Worm (Caenorhabditis elegans) whole organism, L4 larva: ENCODE measurements around the gene Y41D4B.4.

Experiments used
- F10B5.3 ChIP-seq: sonication (generic microtip); optimal IDR thresholded peaks from 2 replicates; lab custom pipeline; 2016; ENCODE audit warnings: mild to moderate bottlenecking, missing genetic modification characterization, missing compliant biosample characterization
- F37D6.2 ChIP-seq: sonication (generic microtip); optimal IDR thresholded peaks from 2 replicates; lab custom pipeline; 2016; ENCODE audit warnings: mild to moderate bottlenecking, missing genetic modification characterization, missing compliant biosample characterization
- F44E2.7 ChIP-seq: fragments of 200-800 bp; sonication (Bioruptor generic); IDR thresholded peaks from 2 replicates; pipeline ENCODE4 v2.1.2; 2022; ENCODE audit warnings: missing genetic modification characterization, missing compliant biosample characterization
- R02D3.7 ChIP-seq: fragments of 150-350 bp; sonication (generic microtip); optimal IDR thresholded peaks from 3 replicates; lab custom pipeline; 2014; ENCODE audit warnings: missing biosample characterization, missing genetic modification characterization
- T20F7.1 ChIP-seq: fragments of 200-800 bp; sonication (Bioruptor generic); optimal IDR thresholded peaks from 2 replicates; lab custom pipeline; 2018; ENCODE audit warnings: mild to moderate bottlenecking, missing genetic modification characterization, missing compliant biosample characterization
- Y105C5A.15 ChIP-seq: fragments of 200-800 bp; sonication (Bioruptor generic); IDR thresholded peaks from 2 replicates; pipeline ENCODE4 v1.3.6; 2022; ENCODE audit warnings: missing genetic modification characterization, missing compliant biosample characterization
- Y48G9A.11 ChIP-seq: fragments of 200-800 bp; sonication (Bioruptor generic); IDR thresholded peaks from 2 replicates; pipeline ENCODE4 v1.3.6; 2022; ENCODE audit warnings: missing genetic modification reagents, missing genetic modification characterization, missing compliant biosample characterization
- ZK546.5 ChIP-seq, 2 experiments: sonication (generic microtip); optimal IDR thresholded peaks; 2 replicates each; lab custom pipeline; 2017; ENCODE audit warnings: missing biosample characterization in 2 of 2, missing genetic modification characterization in 2 of 2
- arid-1 ChIP-seq: fragments of 200-800 bp; sonication (Bioruptor generic); conservative IDR thresholded peaks from 2 replicates; pipeline ENCODE4 v1.3.6; 2022; ENCODE audit warnings: missing genetic modification reagents, missing genetic modification characterization, missing compliant biosample characterization
- attf-4 ChIP-seq: sonication (generic microtip); optimal IDR thresholded peaks from 3 replicates; lab custom pipeline; 2017; ENCODE audit warnings: missing biosample characterization, missing genetic modification characterization
- ceh-28 ChIP-seq: fragments of 150-350 bp; optimal IDR thresholded peaks from 2 replicates; lab custom pipeline; 2014; ENCODE audit warnings: missing biosample characterization, missing genetic modification reagents, missing genetic modification characterization
- ceh-82 ChIP-seq: sonication (generic microtip); optimal IDR thresholded peaks from 2 replicates; lab custom pipeline; 2017; ENCODE audit warnings: missing biosample characterization, missing genetic modification characterization
- cey-2 ChIP-seq: sonication (generic microtip); optimal IDR thresholded peaks from 3 replicates; lab custom pipeline; 2017; ENCODE audit warnings: missing genetic modification characterization, mild to moderate bottlenecking, missing compliant biosample characterization, antibody characterized with exemption, borderline replicate concordance; ENCODE audit not compliant: insufficient read depth
- ctbp-1 ChIP-seq: fragments of 200-800 bp; sonication (Bioruptor generic); IDR thresholded peaks from 2 replicates; pipeline ENCODE4 v1.3.6; 2022; ENCODE audit warnings: missing genetic modification reagents, missing genetic modification characterization, missing compliant biosample characterization
- daf-12 ChIP-seq: fragments of 150-350 bp; optimal IDR thresholded peaks from 2 replicates; lab custom pipeline; 2014; ENCODE audit warnings: missing biosample characterization, missing genetic modification reagents, missing genetic modification characterization
- daf-16 ChIP-seq, 3 experiments: sonication (generic microtip); optimal IDR thresholded peaks; 2 replicates each; lab custom pipeline; 2016 to 2017; ENCODE audit warnings: missing genetic modification characterization in 3 of 3, missing genetic modification reagents in 3 of 3, mild to moderate bottlenecking in 2 of 3, missing compliant biosample characterization in 2 of 3, missing biosample characterization in 1 of 3, moderate library complexity in 1 of 3
- daf-19 ChIP-seq: fragments of 200-800 bp; sonication (Bioruptor generic); conservative IDR thresholded peaks from 2 replicates; pipeline ENCODE4 v1.3.6; 2022; ENCODE audit warnings: missing genetic modification characterization, missing compliant biosample characterization
- daf-8 ChIP-seq: fragments of 200-800 bp; sonication (Bioruptor generic); IDR thresholded peaks from 2 replicates; pipeline ENCODE4 v1.3.6; 2022; ENCODE audit warnings: missing genetic modification characterization, missing compliant biosample characterization
- dmd-6 ChIP-seq: fragments of 200-800 bp; sonication (Bioruptor generic); IDR thresholded peaks from 2 replicates; pipeline ENCODE4 v1.3.6; 2022; ENCODE audit warnings: missing genetic modification reagents, missing genetic modification characterization, missing compliant biosample characterization
- dmd-8 ChIP-seq: fragments of 200-800 bp; sonication (Bioruptor generic); IDR thresholded peaks from 2 replicates; pipeline ENCODE4 v1.3.6; 2022; ENCODE audit warnings: missing genetic modification characterization, missing compliant biosample characterization
- gei-8 ChIP-seq: fragments of 200-800 bp; sonication (Bioruptor generic); optimal IDR thresholded peaks from 2 replicates; lab custom pipeline; 2018; ENCODE audit warnings: mild to moderate bottlenecking, missing genetic modification characterization, missing compliant biosample characterization
- hlh-30 ChIP-seq: sonication (generic microtip); optimal IDR thresholded peaks from 2 replicates; lab custom pipeline; 2017; ENCODE audit warnings: antibody characterized with exemption, mild to moderate bottlenecking, missing genetic modification characterization, missing compliant biosample characterization; ENCODE audit not compliant: insufficient read depth
- lim-7 ChIP-seq: fragments of 200-800 bp; sonication (Bioruptor generic); IDR thresholded peaks from 2 replicates; pipeline ENCODE4 v1.3.6; 2022; ENCODE audit warnings: missing genetic modification characterization, missing compliant biosample characterization
- lin-13 ChIP-seq: fragments of 150-350 bp; optimal IDR thresholded peaks from 2 replicates; lab custom pipeline; 2014; ENCODE audit warnings: missing biosample characterization, missing genetic modification reagents, missing genetic modification characterization
- lin-15B ChIP-seq: fragments of 150-350 bp; sonication (generic microtip); optimal IDR thresholded peaks from 3 replicates; lab custom pipeline; 2014; ENCODE audit warnings: missing biosample characterization, missing genetic modification characterization
- lsy-2 ChIP-seq, 2 experiments: fragments of 150-350 bp in 1 of 2; sonication (generic microtip) in 1 of 2; optimal IDR thresholded peaks; 2 replicates each; lab custom pipeline; 2014 to 2017; ENCODE audit warnings: missing biosample characterization in 2 of 2, missing genetic modification characterization in 2 of 2
- mdl-1 ChIP-seq, 2 experiments: fragments of 150-350 bp in 1 of 2; sonication (generic microtip) in 1 of 2; optimal IDR thresholded peaks; 2 replicates each; lab custom pipeline; 2014 to 2017; ENCODE audit warnings: missing biosample characterization in 2 of 2, missing genetic modification characterization in 2 of 2
- mep-1 ChIP-seq: fragments of 150-350 bp; sonication (generic microtip); optimal IDR thresholded peaks from 3 replicates; lab custom pipeline; 2014; ENCODE audit warnings: missing biosample characterization, missing genetic modification characterization
- mxl-2 ChIP-seq: fragments of 200-800 bp; sonication (Bioruptor generic); conservative IDR thresholded peaks from 2 replicates; pipeline ENCODE4 v1.3.6; 2022; ENCODE audit warnings: missing genetic modification reagents, missing genetic modification characterization, missing compliant biosample characterization
- mxl-3 ChIP-seq: fragments of 200-800 bp; sonication (Bioruptor generic); optimal IDR thresholded peaks from 2 replicates; lab custom pipeline; 2018; ENCODE audit warnings: mild to moderate bottlenecking, missing genetic modification characterization, missing compliant biosample characterization
- nhr-10 ChIP-seq: fragments of 150-350 bp; optimal IDR thresholded peaks from 2 replicates; lab custom pipeline; 2014; ENCODE audit warnings: missing biosample characterization, missing genetic modification characterization
- nhr-111 ChIP-seq: fragments of 200-800 bp; sonication (Bioruptor generic); optimal IDR thresholded peaks from 2 replicates; lab custom pipeline; 2018; ENCODE audit warnings: mild to moderate bottlenecking, missing genetic modification characterization, missing compliant biosample characterization
- nhr-25 ChIP-seq: sonication (generic microtip); optimal IDR thresholded peaks from 2 replicates; lab custom pipeline; 2017; ENCODE audit warnings: missing genetic modification characterization, mild to moderate bottlenecking, missing compliant biosample characterization, antibody characterized with exemption, moderate library complexity, borderline replicate concordance; ENCODE audit not compliant: insufficient read depth
- nhr-28 ChIP-seq: fragments of 150-350 bp; optimal IDR thresholded peaks from 2 replicates; lab custom pipeline; 2014; ENCODE audit warnings: missing biosample characterization, missing genetic modification characterization
- nhr-42 ChIP-seq: fragments of 200-800 bp; sonication (Bioruptor generic); IDR thresholded peaks from 2 replicates; pipeline ENCODE4 v1.3.6; 2022; ENCODE audit warnings: missing genetic modification characterization, missing compliant biosample characterization
- nhr-48 ChIP-seq: sonication (generic microtip); optimal IDR thresholded peaks from 2 replicates; lab custom pipeline; 2016; ENCODE audit warnings: mild to moderate bottlenecking, missing genetic modification characterization, missing compliant biosample characterization
- php-3 ChIP-seq: fragments of 200-800 bp; sonication (Bioruptor generic); IDR thresholded peaks from 2 replicates; pipeline ENCODE4 v1.3.6; 2022; ENCODE audit warnings: missing genetic modification reagents, missing genetic modification characterization, missing compliant biosample characterization
- rbr-2 ChIP-seq: sonication (generic microtip); optimal IDR thresholded peaks from 2 replicates; lab custom pipeline; 2016; ENCODE audit warnings: missing genotype, missing genetic modification characterization, missing compliant biosample characterization
- saeg-2 ChIP-seq: fragments of 200-800 bp; sonication (Bioruptor generic); IDR thresholded peaks from 2 replicates; pipeline ENCODE4 v1.3.6; 2022; ENCODE audit warnings: missing genetic modification reagents, missing genetic modification characterization, missing compliant biosample characterization
- skn-1 ChIP-seq: fragments of 150-350 bp; optimal IDR thresholded peaks from 2 replicates; lab custom pipeline; 2014; ENCODE audit warnings: missing biosample characterization, missing genetic modification characterization
- snpc-1.2 ChIP-seq: fragments of 200-800 bp; sonication (Bioruptor generic); IDR thresholded peaks from 2 replicates; pipeline ENCODE4 v1.3.6; 2022; ENCODE audit warnings: missing genetic modification reagents, missing genetic modification characterization, missing compliant biosample characterization
- spr-1 ChIP-seq: sonication (generic microtip); optimal IDR thresholded peaks from 2 replicates; lab custom pipeline; 2016; ENCODE audit warnings: mild to moderate bottlenecking, missing genetic modification characterization, missing compliant biosample characterization
- spr-3 ChIP-seq: fragments of 200-800 bp; sonication (Bioruptor generic); optimal IDR thresholded peaks from 2 replicates; lab custom pipeline; 2018; ENCODE audit warnings: mild to moderate bottlenecking, missing genetic modification characterization, missing compliant biosample characterization
- tra-1 ChIP-seq: fragments of 200-800 bp; sonication (Bioruptor generic); IDR thresholded peaks from 2 replicates; pipeline ENCODE4 v1.3.6; 2022; ENCODE audit warnings: missing genetic modification reagents, missing genetic modification characterization, missing compliant biosample characterization
- unc-130 ChIP-seq: sonication (generic microtip); optimal IDR thresholded peaks from 2 replicates; lab custom pipeline; 2016; ENCODE audit warnings: missing genetic modification reagents, missing genetic modification characterization, missing compliant biosample characterization
- unc-62 ChIP-seq, 3 experiments: fragments of 150-350 bp in 1 of 3; sonication (generic microtip); optimal IDR thresholded peaks in 2 of 3; peaks in 1 of 3; 1 replicate in 1 of 3; 2 replicates in 2 of 3; lab custom pipeline; 2014 to 2017; ENCODE audit warnings: missing biosample characterization in 3 of 3, missing genetic modification characterization in 3 of 3, missing genetic modification reagents in 3 of 3, missing genotype in 1 of 3
- vab-7 ChIP-seq: fragments of 200-800 bp; sonication (Bioruptor generic); IDR thresholded peaks from 2 replicates; pipeline ENCODE4 v1.3.6; 2022; ENCODE audit warnings: missing genetic modification reagents, missing genetic modification characterization, missing compliant biosample characterization
- zfp-3 ChIP-seq: fragments of 200-800 bp; sonication (Bioruptor generic); conservative IDR thresholded peaks from 2 replicates; pipeline ENCODE4 v1.3.6; 2022; ENCODE audit warnings: missing genetic modification reagents, missing genetic modification characterization, missing compliant biosample characterization
- zip-2 ChIP-seq: fragments of 150-350 bp; optimal IDR thresholded peaks from 2 replicates; lab custom pipeline; 2014; ENCODE audit warnings: missing biosample characterization, missing genetic modification characterization
- ztf-11 ChIP-seq: fragments of 150-350 bp; optimal IDR thresholded peaks from 2 replicates; lab custom pipeline; 2014; ENCODE audit warnings: missing biosample characterization, missing genetic modification characterization

Gene Y41D4B.4

ce11 chrIV:1708426-1708826 is 48.5 kb downstream of the Y41D4B.4 start (continued):
- TF ChIP-seq mep-1, result no peak
- TF ChIP-seq skn-1, result no peak
- no peak for TF ChIP-seq nhr-28
- TF ChIP-seq mxl-3, result no peak
- TF ChIP-seq daf-8, result no peak
- TF ChIP-seq cey-2 (tag; lab: Kevin White, UChicago), result no peak
- TF ChIP-seq spr-1 (tag; lab: Kevin White, UChicago), result no peak
- TF ChIP-seq lin-15B (tag; lab: Kevin White, UChicago), result no peak
- no peak for TF ChIP-seq lim-7
- no peak for TF ChIP-seq daf-16 (GFP tag; optimal IDR thresholded peaks at IDR 0.05; lab: Kevin White, UChicago)
- TF ChIP-seq daf-16 (tag; optimal IDR thresholded peaks at IDR 0.05; lab: Kevin White, UChicago), result peak; percentile 30
- no peak for TF ChIP-seq nhr-10 (tag; lab: Kevin White, UChicago)
- no peak for TF ChIP-seq F10B5.3 (tag; lab: Kevin White, UChicago)
- TF ChIP-seq gei-8 (GFP tag; lab: Kevin White, UChicago), result no peak
- peak; percentile 35 for TF ChIP-seq lin-13
- TF ChIP-seq nhr-111 (GFP tag; lab: Kevin White, UChicago), result no peak
- TF ChIP-seq zip-2, result no peak
- TF ChIP-seq ztf-11 (tag; lab: Kevin White, UChicago), result no peak
- TF ChIP-seq saeg-2, result no peak
- TF ChIP-seq unc-130 (GFP tag; lab: Kevin White, UChicago), result no peak
- no peak for TF ChIP-seq php-3 (GFP tag; lab: Robert Waterston, UW)
- no peak for TF ChIP-seq attf-4 (tag; lab: Kevin White, UChicago)
- TF ChIP-seq ceh-82 (tag; lab: Kevin White, UChicago), result no peak
- TF ChIP-seq ZK546.5 (tag; optimal IDR thresholded peaks at IDR 0.05; lab: Kevin White, UChicago), result peak in 1 of 2 experiments; percentile 46
- 0 out of 2 replicates have a peak, but pooled peaks have one; percentile 53 for TF ChIP-seq dmd-8 (GFP tag; lab: Robert Waterston, UW)
- no peak for TF ChIP-seq daf-19
- TF ChIP-seq zfp-3 (GFP tag; lab: Robert Waterston, UW), result no peak
- no peak for TF ChIP-seq vab-7 (GFP tag; lab: Robert Waterston, UW)
- no peak for TF ChIP-seq hlh-30
- TF ChIP-seq mdl-1 (tag; optimal IDR thresholded peaks at IDR 0.05; lab: Kevin White, UChicago), result no peak
- TF ChIP-seq ceh-28 (tag; lab: Kevin White, UChicago), result no peak
- no peak for TF ChIP-seq rbr-2 (tag; lab: Kevin White, UChicago)
- TF ChIP-seq nhr-25, result peak; percentile 5
- no peak for TF ChIP-seq R02D3.7 (tag; lab: Kevin White, UChicago)
- peak; percentile 56; the same call in 1 of the 2 replicates for TF ChIP-seq snpc-1.2
- TF ChIP-seq arid-1 (GFP tag; lab: Robert Waterston, UW), result 0 out of 2 replicates have a peak, but pooled peaks have one; percentile 5
- no peak for TF ChIP-seq mxl-2
- TF ChIP-seq tra-1 (GFP tag; lab: Robert Waterston, UW), result no peak
- peak; percentile 5 for TF ChIP-seq nhr-48 (tag; lab: Kevin White, UChicago)
- TF ChIP-seq nhr-42 (GFP tag; lab: Robert Waterston, UW), result no peak
- no peak for TF ChIP-seq spr-3 (GFP tag; lab: Kevin White, UChicago)
- TF ChIP-seq lsy-2 (tag; optimal IDR thresholded peaks at IDR 0.05; lab: Kevin White, UChicago), result no peak
- peak in 1 of 2 experiments; percentile 68 for TF ChIP-seq unc-62 (GFP tag; optimal IDR thresholded peaks at IDR 0.05 in 1 of 2; lab: Kevin White, UChicago)
- no peak for TF ChIP-seq unc-62 (tag; optimal IDR thresholded peaks at IDR 0.05; lab: Kevin White, UChicago)
- TF ChIP-seq ctbp-1 (GFP tag; lab: Robert Waterston, UW), result no peak
- TF ChIP-seq Y105C5A.15 (GFP tag; lab: Robert Waterston, UW), result no peak
- no peak for TF ChIP-seq daf-12 (tag; lab: Kevin White, UChicago)
- TF ChIP-seq Y48G9A.11, result 0 out of 2 replicates have a peak, but pooled peaks have one; percentile 37
- no peak for TF ChIP-seq F37D6.2
- TF ChIP-seq F44E2.7 (GFP tag; lab: Robert Waterston, UW), result no peak
- TF ChIP-seq T20F7.1, result no peak
- no peak for TF ChIP-seq dmd-6 (GFP tag; lab: Robert Waterston, UW)
